Worm (Caenorhabditis elegans): ENCODE data around the gene miga-1.

DNA sequence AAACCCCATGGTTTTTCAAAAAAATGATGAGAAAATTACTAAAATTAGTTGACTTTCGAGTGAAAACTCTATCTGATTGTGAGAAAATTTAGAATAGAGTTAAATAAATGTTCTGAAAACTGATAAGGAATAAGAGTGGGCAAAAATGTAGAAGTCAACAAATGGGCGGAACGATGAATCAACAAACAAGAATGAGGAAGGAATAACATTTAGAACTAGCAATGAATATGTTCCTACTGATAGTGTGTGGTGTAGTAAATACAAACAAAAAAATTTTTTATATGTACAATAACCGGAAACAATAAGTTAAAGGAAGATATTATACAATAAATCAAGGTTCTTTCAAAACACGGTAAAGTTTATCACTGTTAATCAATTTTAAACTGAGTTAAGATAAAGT is 43.1 kb upstream of the miga-1 start, which contains the start of gene pals-39:
- TF ChIP-seq ceh-43 (GFP tag; optimal IDR thresholded peaks at IDR 0.05) (no peak), nhr-76 (tag; optimal IDR thresholded peaks at IDR 0.05) (no peak), snpc-4 (tag; optimal IDR thresholded peaks at IDR 0.05) (no peak)

Measured in whole organism, mixed stage, embryonic.